Fruit fly (Drosophila melanogaster) whole organism, adult: ENCODE measurements around the gene Cypl.

Source experiments
- CG11617 ChIP-seq: fragments of 200-800 bp; sonication (Bioruptor generic); optimal IDR thresholded peaks from 2 replicates; lab custom pipeline; 2017; ENCODE audit warnings: mild to moderate bottlenecking, missing biosample characterization, missing genetic modification reagents, missing genetic modification characterization
- CG33017 ChIP-seq: fragments of 200-800 bp; sonication (Bioruptor generic); optimal IDR thresholded peaks from 2 replicates; lab custom pipeline; 2018; ENCODE audit warnings: missing biosample characterization, mild to moderate bottlenecking, missing genetic modification characterization, moderate library complexity
- CG5204 ChIP-seq: fragments of 200-800 bp; sonication (Bioruptor generic); optimal IDR thresholded peaks from 2 replicates; lab custom pipeline; 2016; ENCODE audit warnings: missing biosample characterization, missing genetic modification characterization
- CG7045 ChIP-seq: fragments of 200-800 bp; sonication (Bioruptor generic); optimal IDR thresholded peaks from 2 replicates; lab custom pipeline; 2017; ENCODE audit warnings: missing biosample characterization, mild to moderate bottlenecking, missing genetic modification characterization
- CG7101 ChIP-seq: fragments of 200-800 bp; sonication (Bioruptor generic); optimal IDR thresholded peaks from 2 replicates; lab custom pipeline; 2018; ENCODE audit warnings: missing biosample characterization, mild to moderate bottlenecking, missing genetic modification characterization, moderate library complexity
- Clk ChIP-seq: fragments of 200-800 bp; sonication (Bioruptor generic); optimal IDR thresholded peaks from 2 replicates; lab custom pipeline; 2017; ENCODE audit warnings: missing biosample characterization, missing genetic modification characterization
- Crg-1 ChIP-seq: fragments of 200-800 bp; sonication (Bioruptor generic); optimal IDR thresholded peaks from 2 replicates; lab custom pipeline; 2016; ENCODE audit warnings: missing biosample characterization, missing genetic modification characterization
- Hr96 ChIP-seq: fragments of 200-800 bp; sonication (Bioruptor generic); optimal IDR thresholded peaks from 2 replicates; lab custom pipeline; 2016; ENCODE audit warnings: missing biosample characterization, missing genetic modification characterization
- Mnt ChIP-seq: fragments of 200-800 bp; sonication (Bioruptor generic); optimal IDR thresholded peaks from 2 replicates; lab custom pipeline; 2016; ENCODE audit warnings: missing biosample characterization, mild to moderate bottlenecking, missing genetic modification characterization
- bab1 ChIP-seq: fragments of 200-800 bp; sonication (Bioruptor generic); optimal IDR thresholded peaks from 3 replicates; lab custom pipeline; 2019; ENCODE audit warnings: missing biosample characterization, mild to moderate bottlenecking, missing genetic modification characterization, moderate library complexity
- cic ChIP-seq: fragments of 200-800 bp; sonication (Bioruptor generic); optimal IDR thresholded peaks from 2 replicates; lab custom pipeline; 2017; ENCODE audit warnings: missing biosample characterization, mild to moderate bottlenecking, missing genetic modification characterization, moderate library complexity
- kay ChIP-seq: fragments of 200-800 bp; sonication (Bioruptor generic); peaks from one replicate; lab custom pipeline; 2016; ENCODE audit warnings: missing biosample characterization, missing genetic modification characterization, borderline replicate concordance
- pad ChIP-seq: fragments of 200-800 bp; sonication (Bioruptor generic); optimal IDR thresholded peaks from 3 replicates; lab custom pipeline; 2017; ENCODE audit warnings: missing biosample characterization, missing genetic modification characterization, mild to moderate bottlenecking, moderate library complexity, missing genetic modification reagents
- tj ChIP-seq: fragments of 200-800 bp; sonication (Bioruptor generic); optimal IDR thresholded peaks from 3 replicates; lab custom pipeline; 2017; ENCODE audit warnings: missing biosample characterization, mild to moderate bottlenecking, missing genetic modification characterization, moderate library complexity

DNA sequence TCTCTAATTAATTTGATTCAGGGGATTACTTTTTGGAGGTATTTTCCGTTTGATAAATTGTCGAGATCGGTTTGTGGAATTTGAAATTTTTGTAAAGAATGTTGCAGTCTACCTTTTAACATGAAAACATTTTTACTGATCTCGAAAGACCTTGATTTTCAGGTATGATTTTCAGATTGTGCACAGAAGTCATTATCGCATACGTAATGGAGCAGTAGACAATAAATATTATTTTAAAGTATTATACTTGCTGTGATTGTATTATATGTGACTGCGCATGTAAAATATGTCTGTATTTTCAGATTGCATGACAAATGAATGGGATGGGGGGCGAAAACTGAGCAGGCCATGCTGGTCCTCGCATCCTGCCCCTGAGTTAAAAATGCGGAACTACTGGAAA is 14.7 kb downstream of the Cypl start, which contains the start of gene CG34269:
- TF ChIP-seq kay (no peak), CG7045 (GFP tag; lab: Kevin White, UChicago) (no peak), bab1 (GFP tag; lab: Kevin White, UChicago) (no peak), Hr96 (no peak), cic (GFP tag; lab: Kevin White, UChicago) (no peak), Crg-1 (GFP tag; lab: Kevin White, UChicago) (no peak), tj (GFP tag; lab: Kevin White, UChicago) (no peak), CG33017 (tag; lab: Kevin White, UChicago) (no peak), Clk (GFP tag; lab: Kevin White, UChicago) (no peak), CG7101 (tag; lab: Kevin White, UChicago) (no peak), pad (GFP tag; lab: Kevin White, UChicago) (no peak), Mnt (GFP tag; lab: Kevin White, UChicago) (no peak), CG5204 (no peak), CG11617 (no peak)
